Worm (Caenorhabditis elegans) whole organism, L3 larva: ENCODE results near the gene nhr-52.
A peak's percentile ranks its signal among the peaks of the same experiment; 100 is the strongest.

Source experiments
- ZK546.5 ChIP-seq: sonication (generic microtip); optimal IDR thresholded peaks from 2 replicates; lab custom pipeline; 2017; ENCODE audit warnings: missing biosample characterization, missing genetic modification characterization
- aly-2 ChIP-seq: fragments of 150-350 bp; optimal IDR thresholded peaks from 2 replicates; lab custom pipeline; 2014; ENCODE audit warnings: missing biosample characterization, missing genetic modification characterization
- ama-1 ChIP-seq: fragments of 150-350 bp; optimal IDR thresholded peaks from 2 replicates; lab custom pipeline; 2018
- ceh-16 ChIP-seq: sonication (generic microtip); optimal IDR thresholded peaks from 2 replicates; lab custom pipeline; 2017; ENCODE audit warnings: missing biosample characterization, missing genetic modification characterization
- ceh-28 ChIP-seq: fragments of 150-350 bp; optimal IDR thresholded peaks from 2 replicates; lab custom pipeline; 2014; ENCODE audit warnings: missing biosample characterization, missing genetic modification reagents, missing genetic modification characterization
- ceh-9 ChIP-seq: sonication (generic microtip); optimal IDR thresholded peaks from 2 replicates; lab custom pipeline; 2018; ENCODE audit warnings: missing biosample characterization, missing genetic modification characterization
- daf-12 ChIP-seq: fragments of 150-350 bp; optimal IDR thresholded peaks from 2 replicates; lab custom pipeline; 2014; ENCODE audit warnings: missing biosample characterization, missing genetic modification reagents, missing genetic modification characterization
- elt-2 ChIP-seq: sonication (generic microtip); optimal IDR thresholded peaks from 2 replicates; lab custom pipeline; 2016; ENCODE audit warnings: missing genetic modification reagents, mild to moderate bottlenecking, missing genetic modification characterization, missing compliant biosample characterization
- elt-3 ChIP-seq, 3 experiments: fragments of 150-350 bp in 1 of 3; sonication (generic microtip) in 2 of 3; optimal IDR thresholded peaks; 2 replicates in 2 of 3; 4 replicates in 1 of 3; lab custom pipeline; 2014 to 2017; ENCODE audit warnings: missing biosample characterization in 3 of 3, missing genetic modification characterization in 3 of 3
- eor-1 ChIP-seq, 2 experiments: fragments of 150-350 bp; optimal IDR thresholded peaks; 2 replicates each; lab custom pipeline; 2014 to 2018; ENCODE audit warnings: missing biosample characterization in 2 of 2, missing genetic modification characterization in 2 of 2
- fkh-2 ChIP-seq: fragments of 150-350 bp; optimal IDR thresholded peaks from 2 replicates; lab custom pipeline; 2014; ENCODE audit warnings: missing biosample characterization, missing genetic modification reagents, missing genetic modification characterization
- fos-1 ChIP-seq: fragments of 150-350 bp; optimal IDR thresholded peaks from 2 replicates; lab custom pipeline; 2014; ENCODE audit warnings: missing biosample characterization, missing genetic modification characterization
- hmg-11 ChIP-seq: sonication (generic microtip); optimal IDR thresholded peaks from 2 replicates; lab custom pipeline; 2016; ENCODE audit warnings: missing genetic modification characterization, missing compliant biosample characterization
- lin-15B ChIP-seq: fragments of 150-350 bp; optimal IDR thresholded peaks from 2 replicates; lab custom pipeline; 2014; ENCODE audit warnings: missing biosample characterization, missing genetic modification characterization
- mdl-1 ChIP-seq: fragments of 150-350 bp; optimal IDR thresholded peaks from 2 replicates; lab custom pipeline; 2014; ENCODE audit warnings: missing biosample characterization, missing genetic modification characterization
- mml-1 ChIP-seq: fragments of 150-350 bp; sonication (generic microtip); optimal IDR thresholded peaks from 3 replicates; lab custom pipeline; 2014; ENCODE audit warnings: missing biosample characterization, missing genetic modification characterization
- nhr-11 ChIP-seq: fragments of 150-350 bp; optimal IDR thresholded peaks from 2 replicates; lab custom pipeline; 2014; ENCODE audit warnings: missing biosample characterization, missing genetic modification characterization
- nhr-12 ChIP-seq: fragments of 150-350 bp; optimal IDR thresholded peaks from 2 replicates; lab custom pipeline; 2014; ENCODE audit warnings: missing biosample characterization, missing genetic modification characterization
- nhr-237 ChIP-seq: fragments of 150-350 bp; optimal IDR thresholded peaks from 2 replicates; lab custom pipeline; 2014; ENCODE audit warnings: missing biosample characterization, missing genetic modification characterization
- nhr-25 ChIP-seq: sonication (generic microtip); optimal IDR thresholded peaks from 2 replicates; lab custom pipeline; 2017; ENCODE audit warnings: missing biosample characterization, missing genetic modification characterization
- nhr-43 ChIP-seq: sonication (generic microtip); optimal IDR thresholded peaks from 2 replicates; lab custom pipeline; 2016; ENCODE audit warnings: mild to moderate bottlenecking, missing genetic modification characterization, missing compliant biosample characterization; ENCODE audit not compliant: poor library complexity, severe bottlenecking
- nhr-67 ChIP-seq: fragments of 150-350 bp; optimal IDR thresholded peaks from 2 replicates; lab custom pipeline; 2014; ENCODE audit warnings: missing biosample characterization, missing genetic modification characterization
- pha-4 ChIP-seq: fragments of 150-350 bp; optimal IDR thresholded peaks from 2 replicates; lab custom pipeline; 2014; ENCODE audit warnings: missing biosample characterization, missing genetic modification reagents, missing genetic modification characterization
- pqm-1 ChIP-seq: fragments of 150-350 bp; optimal IDR thresholded peaks from 2 replicates; lab custom pipeline; 2017; ENCODE audit warnings: missing biosample characterization, missing genetic modification characterization, inconsistent platforms
- sea-2 ChIP-seq: fragments of 150-350 bp; sonication (generic microtip); optimal IDR thresholded peaks from 4 replicates; lab custom pipeline; 2014; ENCODE audit warnings: missing biosample characterization, missing genetic modification reagents, missing genetic modification characterization
- snpc-4 ChIP-seq: fragments of 150-350 bp; optimal IDR thresholded peaks from 2 replicates; lab custom pipeline; 2014; ENCODE audit warnings: missing biosample characterization, missing genetic modification characterization
- tbx-2 ChIP-seq: sonication (generic microtip); optimal IDR thresholded peaks from 2 replicates; lab custom pipeline; 2016; ENCODE audit warnings: mild to moderate bottlenecking, missing genetic modification characterization, missing compliant biosample characterization
- unc-39 ChIP-seq: sonication (generic microtip); optimal IDR thresholded peaks from 4 replicates; lab custom pipeline; 2017; ENCODE audit warnings: missing biosample characterization, missing genetic modification characterization
- unc-62 ChIP-seq: fragments of 150-350 bp; sonication (generic microtip); optimal IDR thresholded peaks from 4 replicates; lab custom pipeline; 2014; ENCODE audit warnings: missing biosample characterization, missing genetic modification reagents, missing genetic modification characterization
- zag-1 ChIP-seq: fragments of 150-350 bp; optimal IDR thresholded peaks from 2 replicates; lab custom pipeline; 2014; ENCODE audit warnings: missing biosample characterization, missing genetic modification characterization
- ztf-4 ChIP-seq: fragments of 150-350 bp; optimal IDR thresholded peaks from 2 replicates; lab custom pipeline; 2014; ENCODE audit warnings: missing biosample characterization, missing genetic modification characterization

Gene nhr-52

ce11 chrV:15704745-15705144 is 27.4 kb downstream of the nhr-52 start, which contains the start of gene twk-34:
TSS of gene twk-34 (plus strand) at chrV:15704960.
- TF ChIP-seq ama-1 (lab: Kevin White, UChicago) (no peak), elt-3 (tag; optimal IDR thresholded peaks at IDR 0.05; lab: Kevin White, UChicago) (peak in 1 of 3 experiments; percentile 52), mdl-1 (tag; lab: Kevin White, UChicago) (no peak), nhr-237 (tag; lab: Kevin White, UChicago) (no peak), elt-2 (tag; lab: Kevin White, UChicago) (no peak)

- TF ChIP-seq elt-3 (tag; optimal IDR thresholded peaks at IDR 0.05; lab: Kevin White, UChicago), result peak in 2 of 3 experiments; percentile 17 to 74
- no peak for TF ChIP-seq ceh-9
- peak; percentile 24 for TF ChIP-seq nhr-25 (tag; lab: Kevin White, UChicago)
These were observed 30.7 kb downstream of the nhr-52 start for ce11 chrV:15707982-15708381.

- TF ChIP-seq mdl-1 (tag; lab: Kevin White, UChicago), result no peak
These were observed 33.1 kb downstream of the nhr-52 start, which contains the start of gene Y6E2A.1 for ce11 chrV:15710401-15710800. TSS of gene Y6E2A.1 (minus strand) at chrV:15710501.

- no peak for TF ChIP-seq hmg-11 (tag; lab: Kevin White, UChicago)
- TF ChIP-seq unc-39, result no peak
- TF ChIP-seq nhr-11 (tag; lab: Kevin White, UChicago), result no peak
- TF ChIP-seq ceh-28, result no peak
These were observed 34.6 kb downstream of the nhr-52 start, which contains the start of gene str-101 for ce11 chrV:15711898-15712297. TSS of gene str-101 (minus strand) at chrV:15711998.

ce11 chrV:15712385-15712784 is 35.1 kb downstream of the nhr-52 start:
- TF ChIP-seq snpc-4 (tag; lab: Kevin White, UChicago), result no peak
- peak; percentile 11 for TF ChIP-seq elt-2 (tag; lab: Kevin White, UChicago)
- TF ChIP-seq pqm-1 (tag; lab: Kevin White, UChicago), result peak; percentile 34

- TF ChIP-seq unc-62 (GFP tag; lab: Kevin White, UChicago) (no peak), nhr-12 (no peak), daf-12 (tag; lab: Kevin White, UChicago) (no peak), ZK546.5 (no peak), pha-4 (tag; lab: Kevin White, UChicago) (no peak), tbx-2 (tag; lab: Kevin White, UChicago) (no peak)
These were observed 38.3 kb downstream of the nhr-52 start for ce11 chrV:15715636-15716035.

ce11 chrV:15716679-15717078 is 39.4 kb downstream of the nhr-52 start, which contains the start of gene Y6E2A.4:
TSS of gene Y6E2A.4 (minus strand) at chrV:15716779.
- TF ChIP-seq sea-2 (GFP tag; lab: Kevin White, UChicago) (no peak), ztf-4 (tag; lab: Kevin White, UChicago) (no peak), nhr-43 (tag; lab: Kevin White, UChicago) (no peak), mdl-1 (tag; lab: Kevin White, UChicago) (no peak), lin-15B (tag; lab: Kevin White, UChicago) (no peak), zag-1 (tag; lab: Kevin White, UChicago) (no peak), unc-39 (no peak), ceh-16 (tag; lab: Kevin White, UChicago) (no peak), nhr-11 (tag; lab: Kevin White, UChicago) (no peak), aly-2 (tag; lab: Kevin White, UChicago) (no peak), fkh-2 (tag; lab: Kevin White, UChicago) (no peak), eor-1 (tag; optimal IDR thresholded peaks at IDR 0.05; lab: Kevin White, UChicago) (no peak), nhr-237 (tag; lab: Kevin White, UChicago) (no peak), pqm-1 (tag; lab: Kevin White, UChicago) (no peak), nhr-67 (tag; lab: Kevin White, UChicago) (no peak), fos-1 (tag; lab: Kevin White, UChicago) (no peak), mml-1 (tag; lab: Kevin White, UChicago) (no peak)
- TF ChIP-seq, all 47 proteins: peak for 0
